Worm (Caenorhabditis elegans) whole organism, L1 larva: ENCODE data around the gene C06E2.5.

Source experiments
- C16A3.4 ChIP-seq: fragments of 150-350 bp; optimal IDR thresholded peaks from 2 replicates; lab custom pipeline; 2014; ENCODE audit warnings: missing biosample characterization, missing genetic modification characterization
- C34B4.2 ChIP-seq: sonication (generic microtip); optimal IDR thresholded peaks from 2 replicates; lab custom pipeline; 2017; ENCODE audit warnings: mild to moderate bottlenecking, missing genetic modification characterization, missing compliant biosample characterization
- alr-1 ChIP-seq: fragments of 200-800 bp; sonication (Bioruptor generic); optimal IDR thresholded peaks from 2 replicates; lab custom pipeline; 2018; ENCODE audit warnings: borderline replicate concordance, mild to moderate bottlenecking, missing genetic modification characterization, missing compliant biosample characterization
- ama-1 ChIP-seq: fragments of 150-350 bp; optimal IDR thresholded peaks from 2 replicates; lab custom pipeline; 2014
- blmp-1 ChIP-seq: fragments of 150-350 bp; optimal IDR thresholded peaks from 2 replicates; lab custom pipeline; 2014; ENCODE audit warnings: missing biosample characterization, missing genetic modification characterization
- ceh-8 ChIP-seq: fragments of 200-800 bp; sonication (Bioruptor generic); optimal IDR thresholded peaks from 2 replicates; lab custom pipeline; 2018; ENCODE audit warnings: mild to moderate bottlenecking, missing genetic modification characterization, moderate library complexity, missing compliant biosample characterization
- dsc-1 ChIP-seq: sonication (generic microtip); optimal IDR thresholded peaks from 2 replicates; lab custom pipeline; 2016; ENCODE audit warnings: mild to moderate bottlenecking, missing genetic modification characterization, missing compliant biosample characterization
- egl-13 ChIP-seq: sonication (generic microtip); optimal IDR thresholded peaks from 2 replicates; lab custom pipeline; 2016; ENCODE audit warnings: missing genotype, missing genetic modification reagents, missing genetic modification characterization, missing compliant biosample characterization
- egl-27 ChIP-seq, 2 experiments: fragments of 150-350 bp in 1 of 2; sonication (generic microtip); optimal IDR thresholded peaks; 3 replicates each; lab custom pipeline; 2017 to 2018; ENCODE audit warnings: missing biosample characterization in 2 of 2, missing genetic modification characterization in 2 of 2, missing genetic modification reagents in 2 of 2
- elt-2 ChIP-seq: sonication (generic microtip); optimal IDR thresholded peaks from 2 replicates; lab custom pipeline; 2016; ENCODE audit warnings: missing genetic modification characterization, mild to moderate bottlenecking, inconsistent platforms, missing compliant biosample characterization, missing genetic modification reagents
- ets-5 ChIP-seq: fragments of 200-800 bp; sonication (Bioruptor generic); IDR thresholded peaks from 2 replicates; pipeline ENCODE4 v1.3.6; 2022; ENCODE audit warnings: missing genetic modification characterization, missing compliant biosample characterization
- fos-1 ChIP-seq: fragments of 150-350 bp; optimal IDR thresholded peaks from 2 replicates; lab custom pipeline; 2014; ENCODE audit warnings: missing biosample characterization, missing genetic modification characterization
- hlh-17 ChIP-seq: fragments of 200-800 bp; sonication (Bioruptor generic); optimal IDR thresholded peaks from 2 replicates; lab custom pipeline; 2018; ENCODE audit warnings: missing genetic modification characterization, mild to moderate bottlenecking, missing compliant biosample characterization, moderate library complexity, borderline replicate concordance
- hlh-4 ChIP-seq: sonication (generic microtip); optimal IDR thresholded peaks from 2 replicates; lab custom pipeline; 2016; ENCODE audit warnings: mild to moderate bottlenecking, missing genetic modification characterization, missing compliant biosample characterization
- hpl-2 ChIP-seq: fragments of 150-350 bp; optimal IDR thresholded peaks from 2 replicates; lab custom pipeline; 2014; ENCODE audit warnings: missing biosample characterization, missing genetic modification reagents, missing genetic modification characterization
- irx-1 ChIP-seq: sonication (generic microtip); optimal IDR thresholded peaks from 2 replicates; lab custom pipeline; 2016; ENCODE audit warnings: missing genetic modification characterization, missing compliant biosample characterization
- jun-1 ChIP-seq: fragments of 150-350 bp; optimal IDR thresholded peaks from 2 replicates; lab custom pipeline; 2014; ENCODE audit warnings: missing biosample characterization, missing genetic modification reagents, missing genetic modification characterization
- lin-13 ChIP-seq: fragments of 150-350 bp; optimal IDR thresholded peaks from 2 replicates; lab custom pipeline; 2014; ENCODE audit warnings: missing biosample characterization, missing genetic modification reagents, missing genetic modification characterization
- lin-35 ChIP-seq, 2 experiments: fragments of 150-350 bp; optimal IDR thresholded peaks; 2 replicates each; lab custom pipeline; 2014; ENCODE audit warnings: missing biosample characterization in 2 of 2, missing genetic modification characterization in 2 of 2, missing genetic modification reagents in 2 of 2
- lin-39 ChIP-seq: fragments of 150-350 bp; optimal IDR thresholded peaks from 2 replicates; lab custom pipeline; 2014; ENCODE audit warnings: missing biosample characterization, missing genetic modification reagents, missing genetic modification characterization
- mab-9 ChIP-seq: fragments of 200-800 bp; sonication (Bioruptor generic); IDR thresholded peaks from 2 replicates; pipeline ENCODE4 v1.3.6; 2022; ENCODE audit warnings: missing genetic modification reagents, missing genetic modification characterization, missing compliant biosample characterization
- mef-2 ChIP-seq: fragments of 150-350 bp; optimal IDR thresholded peaks from 2 replicates; lab custom pipeline; 2014; ENCODE audit warnings: missing biosample characterization, missing genetic modification characterization
- mep-1 ChIP-seq: fragments of 150-350 bp; optimal IDR thresholded peaks from 2 replicates; lab custom pipeline; 2014; ENCODE audit warnings: missing biosample characterization, missing genetic modification characterization
- nhr-237 ChIP-seq: fragments of 150-350 bp; optimal IDR thresholded peaks from 2 replicates; lab custom pipeline; 2014; ENCODE audit warnings: missing biosample characterization, missing genetic modification characterization
- nhr-71 ChIP-seq: sonication (generic microtip); optimal IDR thresholded peaks from 2 replicates; lab custom pipeline; 2016; ENCODE audit warnings: mild to moderate bottlenecking, missing genetic modification characterization, moderate library complexity, missing compliant biosample characterization
- nhr-85 ChIP-seq: sonication (generic microtip); peaks from one replicate; lab custom pipeline; 2016; ENCODE audit warnings: missing genetic modification characterization, inconsistent platforms, missing compliant biosample characterization
- pax-3 ChIP-seq: fragments of 200-800 bp; sonication (Bioruptor generic); optimal IDR thresholded peaks from 2 replicates; lab custom pipeline; 2018; ENCODE audit warnings: mild to moderate bottlenecking, missing genetic modification characterization, moderate library complexity, missing compliant biosample characterization
- rnt-1 ChIP-seq: sonication (generic microtip); optimal IDR thresholded peaks from 2 replicates; lab custom pipeline; 2016; ENCODE audit warnings: mild to moderate bottlenecking, missing genetic modification characterization, moderate library complexity, missing compliant biosample characterization
- skn-1 ChIP-seq: fragments of 150-350 bp; optimal IDR thresholded peaks from 2 replicates; lab custom pipeline; 2014; ENCODE audit warnings: missing biosample characterization, missing genetic modification characterization
- snpc-4 ChIP-seq: fragments of 150-350 bp; optimal IDR thresholded peaks from 2 replicates; lab custom pipeline; 2014; ENCODE audit warnings: missing biosample characterization, missing genetic modification characterization
- sox-4 ChIP-seq: sonication (generic microtip); optimal IDR thresholded peaks from 2 replicates; lab custom pipeline; 2016; ENCODE audit warnings: missing genetic modification characterization, missing compliant biosample characterization
- sup-37 ChIP-seq: fragments of 200-800 bp; sonication (Bioruptor generic); optimal IDR thresholded peaks from 2 replicates; lab custom pipeline; 2018; ENCODE audit warnings: mild to moderate bottlenecking, missing genetic modification characterization, missing compliant biosample characterization
- tbx-2 ChIP-seq: sonication (generic microtip); optimal IDR thresholded peaks from 2 replicates; lab custom pipeline; 2016; ENCODE audit warnings: missing genetic modification characterization, missing compliant biosample characterization
- unc-130 ChIP-seq: fragments of 150-350 bp; optimal IDR thresholded peaks from 2 replicates; lab custom pipeline; 2017; ENCODE audit warnings: missing biosample characterization, missing genetic modification characterization, inconsistent platforms
- unc-30 ChIP-seq: sonication (generic microtip); optimal IDR thresholded peaks from 2 replicates; lab custom pipeline; 2017; ENCODE audit warnings: missing biosample characterization, missing genetic modification characterization
- unc-86 ChIP-seq: sonication (generic microtip); optimal IDR thresholded peaks from 2 replicates; lab custom pipeline; 2016; ENCODE audit warnings: missing genetic modification characterization, missing compliant biosample characterization
- unc-98 ChIP-seq: fragments of 200-800 bp; sonication (Bioruptor generic); IDR thresholded peaks from 2 replicates; pipeline ENCODE4 v1.3.6; 2022; ENCODE audit warnings: missing genetic modification characterization, missing compliant biosample characterization
- zag-1 ChIP-seq: fragments of 150-350 bp; optimal IDR thresholded peaks from 2 replicates; lab custom pipeline; 2014; ENCODE audit warnings: missing biosample characterization, missing genetic modification characterization
- ztf-4 ChIP-seq: fragments of 150-350 bp; optimal IDR thresholded peaks from 2 replicates; lab custom pipeline; 2014; ENCODE audit warnings: missing biosample characterization, missing genetic modification characterization

C06E2.5 gene

ce11 chrX:8854409-8854808, 3.3 kb downstream of the C06E2.5 start:
- TF ChIP-seq unc-30 (tag; lab: Kevin White, UChicago) (no peak), alr-1 (tag; lab: Kevin White, UChicago) (no peak), mef-2 (tag; lab: Kevin White, UChicago) (no peak), nhr-237 (tag; lab: Kevin White, UChicago) (no peak), snpc-4 (tag; lab: Kevin White, UChicago) (no peak), C16A3.4 (tag; lab: Kevin White, UChicago) (no peak), unc-86 (no peak), lin-39 (no peak), hpl-2 (no peak), mep-1 (tag; lab: Kevin White, UChicago) (no peak), C34B4.2 (no peak), sup-37 (GFP tag; lab: Kevin White, UChicago) (no peak), rnt-1 (no peak), elt-2 (no peak), egl-13 (no peak), unc-130 (no peak), tbx-2 (tag; lab: Kevin White, UChicago) (no peak), lin-13 (GFP tag; lab: Kevin White, UChicago) (no peak)

DNA sequence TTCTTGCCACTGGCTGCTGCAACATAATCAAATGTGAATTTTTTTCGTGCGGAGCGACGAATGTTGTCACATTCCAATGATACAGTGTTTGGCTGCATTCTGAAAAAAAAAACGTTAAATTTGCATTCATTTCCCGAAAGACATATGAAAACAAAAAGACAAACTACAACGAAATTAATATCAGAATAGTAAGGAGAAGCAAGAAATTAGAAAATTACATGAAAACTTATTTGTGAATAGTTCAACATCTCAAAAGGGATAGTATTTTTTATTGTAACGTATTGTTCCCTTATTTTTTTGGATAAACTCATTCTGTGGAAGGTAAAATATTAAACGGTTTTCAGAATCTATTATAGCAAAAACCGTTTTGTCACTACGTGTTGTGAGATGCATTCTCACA, 4.2 kb downstream of the C06E2.5 start, which contains the start of gene sprp-4:
Gene sprp-4 (minus strand): TSS at position 101 of the 400 bp plus-strand sequence.
- no peak for TF ChIP-seq nhr-85 (tag; lab: Kevin White, UChicago)
- no peak for TF ChIP-seq hlh-17 (GFP tag; lab: Kevin White, UChicago)
- TF ChIP-seq ceh-8 (GFP tag; lab: Kevin White, UChicago): no peak
- no peak for TF ChIP-seq unc-86
- TF ChIP-seq C16A3.4 (tag; lab: Kevin White, UChicago): no peak

ce11 chrX:8846447-8847237, 11.1 kb downstream of the C06E2.5 start, which contains the start of gene C28G1.10:
Gene C28G1.10, plus strand, starts transcription at chrX:8847122.
- TF ChIP-seq mab-9 (GFP tag; lab: Robert Waterston, UW) (no peak), ets-5 (GFP tag; lab: Robert Waterston, UW) (no peak), unc-86 (no peak), lin-35 (GFP tag; optimal IDR thresholded peaks at IDR 0.05; lab: Kevin White, UChicago) (peak in 1 of 2 experiments; percentile 17), ama-1 (no peak), elt-2 (peak; percentile 76)

- no peak for TF ChIP-seq elt-2
- no peak for TF ChIP-seq irx-1 (tag; lab: Kevin White, UChicago)
- TF ChIP-seq dsc-1 (tag; lab: Kevin White, UChicago): no peak
- TF ChIP-seq blmp-1 (tag; lab: Kevin White, UChicago): no peak
- no peak for TF ChIP-seq egl-27 (tag; optimal IDR thresholded peaks at IDR 0.05; lab: Kevin White, UChicago)
- no peak for TF ChIP-seq unc-98 (GFP tag; lab: Robert Waterston, UW)
- TF ChIP-seq nhr-71 (tag; lab: Kevin White, UChicago): no peak
- no peak for TF ChIP-seq jun-1 (tag; lab: Kevin White, UChicago)
- no peak for TF ChIP-seq sox-4
- TF ChIP-seq pax-3 (tag; lab: Kevin White, UChicago): no peak
- TF ChIP-seq ama-1: no peak
- no peak for TF ChIP-seq hlh-4 (tag; lab: Kevin White, UChicago)
- no peak for TF ChIP-seq fos-1
- no peak for TF ChIP-seq skn-1 (tag; lab: Kevin White, UChicago)
- TF ChIP-seq ztf-4 (tag; lab: Kevin White, UChicago): no peak
- no peak for TF ChIP-seq zag-1 (tag; lab: Kevin White, UChicago)
- TF ChIP-seq nhr-85 (tag; lab: Kevin White, UChicago): no peak
- no peak for TF ChIP-seq ets-5 (GFP tag; lab: Robert Waterston, UW)
Measured at ce11 chrX:8843988-8844387, 13.8 kb downstream of the C06E2.5 start, which contains the start of gene ubc-23. Gene ubc-23, plus strand, starts transcription at chrX:8844288.
